Fruit fly (Drosophila melanogaster) whole organism, wandering third instar larva: ENCODE results near the gene CycY.

Experiments used
- Abd-B ChIP-seq: fragments of >200 bp; optimal IDR thresholded peaks from 2 replicates; lab custom pipeline; 2017; ENCODE audit warnings: missing biosample characterization, missing genetic modification characterization
- CG32264 ChIP-seq: fragments of 200-800 bp; sonication (Bioruptor generic); optimal IDR thresholded peaks from 2 replicates; lab custom pipeline; 2016; ENCODE audit warnings: missing biosample characterization, missing genetic modification characterization
- CG9705 ChIP-seq: fragments of 200-800 bp; sonication (Bioruptor generic); optimal IDR thresholded peaks from 2 replicates; lab custom pipeline; 2018; ENCODE audit warnings: missing biosample characterization, mild to moderate bottlenecking, missing genetic modification characterization
- CrebA ChIP-seq: fragments of 200-800 bp; sonication (Bioruptor generic); optimal IDR thresholded peaks from 2 replicates; lab custom pipeline; 2016; ENCODE audit warnings: missing biosample characterization, mild to moderate bottlenecking, missing genetic modification characterization, borderline replicate concordance
- Dif ChIP-seq: fragments of 200-275, 200-300 bp; sonication (Bioruptor generic); optimal IDR thresholded peaks from 2 replicates; lab custom pipeline; 2018; ENCODE audit warnings: missing biosample characterization, missing genetic modification characterization; ENCODE audit not compliant: partially characterized antibody
- GATAd ChIP-seq: sonication (Bioruptor generic); optimal IDR thresholded peaks from 2 replicates; lab custom pipeline; 2016; ENCODE audit warnings: missing biosample characterization, missing genetic modification characterization
- HLH106 ChIP-seq: fragments of 200-800 bp; optimal IDR thresholded peaks from 3 replicates; lab custom pipeline; 2019; ENCODE audit warnings: missing biosample characterization, mild to moderate bottlenecking, missing genetic modification characterization, moderate library complexity
- Hnf4 ChIP-seq: fragments of 200-800 bp; sonication (Bioruptor generic); optimal IDR thresholded peaks from 2 replicates; lab custom pipeline; 2016; ENCODE audit warnings: missing biosample characterization, mild to moderate bottlenecking, missing genetic modification characterization
- Hr78 ChIP-seq: fragments of >200 bp; optimal IDR thresholded peaks from 2 replicates; lab custom pipeline; 2017; ENCODE audit warnings: missing biosample characterization, missing genetic modification characterization
- Hr83 ChIP-seq: fragments of 200-300 bp; sonication (Bioruptor generic); optimal IDR thresholded peaks from 2 replicates; lab custom pipeline; 2016; ENCODE audit warnings: missing biosample characterization, mild to moderate bottlenecking, missing genetic modification characterization, moderate library complexity; ENCODE audit not compliant: poor library complexity, severe bottlenecking
- Jra ChIP-seq: sonication (Bioruptor generic); optimal IDR thresholded peaks from 2 replicates; lab custom pipeline; 2016; ENCODE audit warnings: missing biosample characterization, missing genetic modification characterization
- Myc ChIP-seq: fragments of >200 bp; optimal IDR thresholded peaks from 2 replicates; lab custom pipeline; 2017
- N ChIP-seq: fragments of >200 bp; optimal IDR thresholded peaks from 2 replicates; lab custom pipeline; 2018; ENCODE audit warnings: missing biosample characterization, missing external identifiers, missing genetic modification characterization
- Rel ChIP-seq, 2 experiments: fragments of 200-800 bp; sonication (Bioruptor generic) in 1 of 2; optimal IDR thresholded peaks; 2 replicates in 1 of 2; 3 replicates in 1 of 2; lab custom pipeline; 2016 to 2019; ENCODE audit warnings: mild to moderate bottlenecking in 2 of 2, missing biosample characterization in 2 of 2, missing genetic modification characterization in 2 of 2, moderate library complexity in 1 of 2
- Vsx2 ChIP-seq: fragments of 200-300, 225-300 bp; sonication (Bioruptor generic); optimal IDR thresholded peaks from 2 replicates; lab custom pipeline; 2018; ENCODE audit warnings: missing biosample characterization, missing genetic modification characterization; ENCODE audit not compliant: partially characterized antibody
- br ChIP-seq: fragments of 200-800 bp; sonication (Bioruptor generic); optimal IDR thresholded peaks from 2 replicates; lab custom pipeline; 2016; ENCODE audit warnings: missing biosample characterization, missing genetic modification characterization
- brk ChIP-seq: fragments of 200-800 bp; sonication (Bioruptor generic); optimal IDR thresholded peaks from 2 replicates; lab custom pipeline; 2016; ENCODE audit warnings: missing biosample characterization, mild to moderate bottlenecking, missing genetic modification characterization
- dl ChIP-seq, 2 experiments: fragments of 175-275, 200-275 bp in 1 of 2; fragments of 200-275 bp in 1 of 2; sonication (Bioruptor generic); optimal IDR thresholded peaks; lab custom pipeline; 2018; ENCODE audit warnings: mild to moderate bottlenecking in 2 of 2, missing biosample characterization in 2 of 2, missing genetic modification characterization in 2 of 2, moderate library complexity in 2 of 2; ENCODE audit not compliant: partially characterized antibody in 2 of 2, insufficient read depth in 1 of 2
- dmrt93B ChIP-seq: fragments of 200-800 bp; sonication (Bioruptor generic); optimal IDR thresholded peaks from 2 replicates; lab custom pipeline; 2018; ENCODE audit warnings: missing biosample characterization, mild to moderate bottlenecking, missing genetic modification characterization
- dsf ChIP-seq: sonication (Bioruptor generic); optimal IDR thresholded peaks from 2 replicates; lab custom pipeline; 2016; ENCODE audit warnings: missing biosample characterization, missing genetic modification characterization, borderline replicate concordance
- ey ChIP-seq: fragments of 200-800 bp; sonication (Bioruptor generic); optimal IDR thresholded peaks from 2 replicates; lab custom pipeline; 2016; ENCODE audit warnings: missing biosample characterization, missing genetic modification characterization
- foxo ChIP-seq, 2 experiments: fragments of 200-800 bp; sonication (Bioruptor generic); optimal IDR thresholded peaks; 2 replicates in 1 of 2; 3 replicates in 1 of 2; lab custom pipeline; 2016 to 2017; ENCODE audit warnings: missing biosample characterization in 2 of 2, missing genetic modification characterization in 2 of 2
- fru ChIP-seq: fragments of 200-800 bp; sonication (Bioruptor generic); optimal IDR thresholded peaks from 3 replicates; lab custom pipeline; 2016; ENCODE audit warnings: missing biosample characterization, mild to moderate bottlenecking, missing genetic modification characterization
- h ChIP-seq: fragments of 200-800 bp; sonication (Bioruptor generic); optimal IDR thresholded peaks from 3 replicates; lab custom pipeline; 2016; ENCODE audit warnings: missing biosample characterization, mild to moderate bottlenecking, missing genetic modification characterization
- jim ChIP-seq: fragments of 175-275, 200-325 bp; sonication (Bioruptor generic); optimal IDR thresholded peaks from 2 replicates; lab custom pipeline; 2016; ENCODE audit warnings: missing biosample characterization, mild to moderate bottlenecking, missing genetic modification characterization
- lola ChIP-seq: fragments of >200 bp; optimal IDR thresholded peaks from 2 replicates; lab custom pipeline; 2017; ENCODE audit warnings: missing biosample characterization, missing genetic modification characterization
- pan ChIP-seq: fragments of >200 bp; optimal IDR thresholded peaks from 2 replicates; lab custom pipeline; 2017
- psq ChIP-seq: fragments of 200-800 bp; sonication (Bioruptor generic); optimal IDR thresholded peaks from 3 replicates; lab custom pipeline; 2017; ENCODE audit warnings: missing biosample characterization, mild to moderate bottlenecking, missing genetic modification characterization, moderate library complexity
- sage ChIP-seq: fragments of 200-800 bp; sonication (Bioruptor generic); optimal IDR thresholded peaks from 2 replicates; lab custom pipeline; 2016; ENCODE audit warnings: missing biosample characterization, mild to moderate bottlenecking, missing genetic modification characterization
- sv ChIP-seq: fragments of 200-800 bp; sonication (Bioruptor generic); optimal IDR thresholded peaks from 3 replicates; lab custom pipeline; 2016; ENCODE audit warnings: missing biosample characterization, missing genetic modification characterization
- woc ChIP-seq: sonication (Bioruptor generic); optimal IDR thresholded peaks from 2 replicates; lab custom pipeline; 2016; ENCODE audit warnings: missing biosample characterization, mild to moderate bottlenecking, missing genetic modification characterization

Gene CycY

dm6 chr2L:11837413-11837812 is 23.8 kb upstream of the CycY start, which contains the start of gene Sfp33A2:
Sfp33A2 (plus strand) TSS chr2L:11837713.
- TF ChIP-seq Hr78 (GFP tag; lab: Kevin White, UChicago) (no peak), ey (GFP tag; lab: Kevin White, UChicago) (no peak)

- TF ChIP-seq Vsx2 = no peak
- no peak for TF ChIP-seq CG32264
- TF ChIP-seq Hnf4 (GFP tag; lab: Kevin White, UChicago) = no peak
- TF ChIP-seq psq (GFP tag; lab: Kevin White, UChicago) = no peak
- no peak for TF ChIP-seq Myc (lab: Kevin White, UChicago)
- no peak for TF ChIP-seq dmrt93B (GFP tag; lab: Kevin White, UChicago)
- TF ChIP-seq ey (GFP tag; lab: Kevin White, UChicago) = no peak
- TF ChIP-seq N (GFP tag; lab: Kevin White, UChicago) = no peak
- no peak for TF ChIP-seq brk (GFP tag; lab: Kevin White, UChicago)
- TF ChIP-seq jim (GFP tag; lab: Kevin White, UChicago) = no peak
- TF ChIP-seq GATAd (GFP tag; lab: Kevin White, UChicago) = no peak
- TF ChIP-seq woc = no peak
- TF ChIP-seq fru (GFP tag; lab: Kevin White, UChicago) = no peak
- no peak for TF ChIP-seq Abd-B (GFP tag; lab: Kevin White, UChicago)
- no peak for TF ChIP-seq br
- TF ChIP-seq, all 38 proteins: peak for 0
These were observed 23.4 kb upstream of the CycY start, which contains the start of gene Sfp33A4 for dm6 chr2L:11836943-11837342. Sfp33A4 (plus strand) TSS chr2L:11837243.

- TF ChIP-seq CG32264 (no peak), dl (GFP tag; optimal IDR thresholded peaks at IDR 0.05; lab: Kevin White, UChicago; ENCODE audit: insufficient read depth in 1 of 2, partially characterized antibody in 2 of 2) (no peak), Rel (GFP tag; optimal IDR thresholded peaks at IDR 0.05; lab: Kevin White, UChicago) (no peak), Rel (tag; optimal IDR thresholded peaks at IDR 0.05; lab: Kevin White, UChicago) (no peak), jim (GFP tag; lab: Kevin White, UChicago) (no peak), lola (no peak), Hr83 (GFP tag; lab: Kevin White, UChicago) (no peak), Myc (lab: Kevin White, UChicago) (no peak), sage (GFP tag; lab: Kevin White, UChicago) (no peak), ey (GFP tag; lab: Kevin White, UChicago) (no peak), Vsx2 (no peak), h (GFP tag; lab: Kevin White, UChicago) (no peak), pan (lab: Kevin White, UChicago) (no peak), Hnf4 (GFP tag; lab: Kevin White, UChicago) (no peak), foxo (GFP tag; optimal IDR thresholded peaks at IDR 0.05; lab: Kevin White, UChicago) (no peak), HLH106 (no peak), br (no peak), CrebA (GFP tag; lab: Kevin White, UChicago) (no peak), sv (GFP tag; lab: Kevin White, UChicago) (no peak), dsf (GFP tag; lab: Kevin White, UChicago) (no peak)
These were observed 20.7 kb upstream of the CycY start, which contains the start of gene CG45012 for dm6 chr2L:11834308-11834707. CG45012 (plus strand) TSS chr2L:11834608.

dm6 chr2L:11833786-11834185 is 20.2 kb upstream of the CycY start, which contains the start of gene CG45011:
CG45011 (plus strand) TSS chr2L:11834086.
- TF ChIP-seq N (GFP tag; lab: Kevin White, UChicago) (no peak), psq (GFP tag; lab: Kevin White, UChicago) (no peak), CG9705 (GFP tag; lab: Kevin White, UChicago) (no peak), fru (GFP tag; lab: Kevin White, UChicago) (no peak), brk (GFP tag; lab: Kevin White, UChicago) (no peak), Dif (GFP tag; lab: Kevin White, UChicago) (no peak), dmrt93B (GFP tag; lab: Kevin White, UChicago) (no peak), Jra (GFP tag; lab: Kevin White, UChicago) (no peak), Hr83 (GFP tag; lab: Kevin White, UChicago) (no peak), Rel (GFP tag; optimal IDR thresholded peaks at IDR 0.05; lab: Kevin White, UChicago) (no peak), Rel (tag; optimal IDR thresholded peaks at IDR 0.05; lab: Kevin White, UChicago) (no peak), CrebA (GFP tag; lab: Kevin White, UChicago) (no peak), Myc (lab: Kevin White, UChicago) (no peak), woc (no peak), HLH106 (no peak), foxo (GFP tag; optimal IDR thresholded peaks at IDR 0.05; lab: Kevin White, UChicago) (no peak), jim (GFP tag; lab: Kevin White, UChicago) (no peak)
